Fruit fly (Drosophila melanogaster) whole organism: Measurements from ENCODE around the gene CG4009.

Experiments used
- Dll ChIP-seq: fragments of >200 bp; optimal IDR thresholded peaks from 2 replicates; lab custom pipeline; 2017
- EcR ChIP-seq, 2 experiments: fragments of >200 bp; optimal IDR thresholded peaks; 2 replicates each; lab custom pipeline; 2017; ENCODE audit warnings: missing biosample characterization in 2 of 2, missing genetic modification characterization in 2 of 2, missing genetic modification reagents in 2 of 2
- psq ChIP-seq: fragments of >200 bp; optimal IDR thresholded peaks from 2 replicates; lab custom pipeline; 2017
- usp ChIP-seq: fragments of >200 bp; optimal IDR thresholded peaks from 2 replicates; lab custom pipeline; 2017; ENCODE audit warnings: missing biosample characterization, missing genetic modification characterization, mixed read lengths

DNA sequence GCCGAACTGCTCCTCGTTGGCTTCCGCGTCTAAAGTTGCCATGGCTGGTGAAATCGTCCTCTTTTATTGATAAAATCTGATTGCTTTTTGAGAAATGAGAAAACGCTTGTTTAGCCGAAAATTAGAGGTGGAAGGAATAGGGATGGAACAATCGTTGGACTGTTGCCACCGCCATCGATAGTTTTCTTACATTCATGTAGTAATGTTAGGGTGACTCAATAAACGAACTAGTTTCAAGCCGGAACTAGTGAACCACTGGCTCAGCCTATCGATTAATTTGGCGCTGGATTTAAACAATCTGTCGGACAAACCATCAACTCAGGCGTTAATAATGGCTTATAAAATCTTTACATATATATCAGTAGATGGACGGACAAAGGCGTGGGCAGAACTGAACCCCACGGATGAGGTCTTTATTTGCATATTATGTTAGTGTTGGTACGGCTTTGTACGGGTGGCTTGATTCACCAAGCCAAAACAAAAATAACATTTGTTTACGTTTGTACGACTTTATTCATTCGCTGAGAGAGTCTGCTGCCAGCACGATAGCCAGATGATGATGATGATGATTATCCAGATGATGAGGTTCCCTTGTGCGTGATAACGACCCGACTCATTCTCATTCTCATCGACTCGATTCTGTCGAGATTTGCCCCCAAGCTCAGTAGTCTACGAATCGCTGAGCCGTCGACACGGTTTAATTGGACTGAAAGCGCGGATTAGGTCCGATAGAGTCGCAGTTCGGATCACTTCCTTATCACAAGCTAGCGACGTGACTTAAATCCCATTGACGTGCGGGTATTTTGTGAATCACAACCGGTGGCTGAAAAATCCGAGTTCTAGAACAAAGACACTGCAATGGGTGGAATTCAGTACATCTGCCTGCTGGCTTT, 33.4 kb downstream of the CG4009 start, which contains the start of the genes Sf3a1 and Irc:
- TF ChIP-seq Dll (lab: Kevin White, UChicago) (no peak), psq (lab: Kevin White, UChicago) (no peak), usp (GFP tag; lab: Kevin White, UChicago) (no peak), EcR (GFP tag; optimal IDR thresholded peaks at IDR 0.05; lab: Kevin White, UChicago) (no peak)
